Fruit fly (Drosophila melanogaster): ENCODE measurements around the gene yip7.

The yip7 gene

dm6 chr3L:5988675-5989074 is 46.3 kb upstream of the yip7 start (continued):
- TF ChIP-seq insv (GFP tag; optimal IDR thresholded peaks at IDR 0.05) (no peak), trem (tag; optimal IDR thresholded peaks at IDR 0.05) (peak; percentile 47), CG10543 (GFP tag; optimal IDR thresholded peaks at IDR 0.05) (no peak), B-H1 (GFP tag; IDR thresholded peaks at IDR 0.05) (no peak), CG3065 (GFP tag; optimal IDR thresholded peaks at IDR 0.05) (no peak), Drgx (GFP tag; IDR thresholded peaks at IDR 0.05) (peak; percentile 30; the same call in 1 of the 2 replicates), zf30C (GFP tag; optimal IDR thresholded peaks at IDR 0.05) (peak; percentile 56), HLH54F (GFP tag; optimal IDR thresholded peaks at IDR 0.05) (no peak), Oli (tag; optimal IDR thresholded peaks at IDR 0.05) (peak; percentile 35), ab (GFP tag; optimal IDR thresholded peaks at IDR 0.05) (no peak), CG11398 (GFP tag; optimal IDR thresholded peaks at IDR 0.05) (no peak), Stat92E (GFP tag; optimal IDR thresholded peaks at IDR 0.05) (peak in 1 of 3 experiments; percentile 35), gcm (GFP tag; optimal IDR thresholded peaks at IDR 0.05) (no peak), CG11247 (GFP tag; IDR thresholded peaks at IDR 0.05) (peak; percentile 46; the same call in 1 of the 2 replicates), CrebB (tag; optimal IDR thresholded peaks at IDR 0.05) (no peak), CG15011 (GFP tag; optimal IDR thresholded peaks at IDR 0.05) (peak; percentile 13), CG3407 (GFP tag; optimal IDR thresholded peaks at IDR 0.05) (peak; percentile 36), CG10209 (GFP tag; optimal IDR thresholded peaks at IDR 0.05) (peak; percentile 30), Xrp1 (GFP tag; IDR thresholded peaks at IDR 0.05) (peak; percentile 88), Deaf1 (tag; optimal IDR thresholded peaks at IDR 0.05) (no peak), Nf-YC (tag; optimal IDR thresholded peaks at IDR 0.05) (no peak), CG5245 (GFP tag; optimal IDR thresholded peaks at IDR 0.05) (peak; percentile 57), Poxn (GFP tag; IDR thresholded peaks at IDR 0.05) (no peak), al (GFP tag; IDR thresholded peaks at IDR 0.05) (no peak), ci (GFP tag; IDR thresholded peaks at IDR 0.05) (peak; percentile 82), chm (GFP tag; IDR thresholded peaks at IDR 0.05) (peak; percentile 44; the same call in 1 of the 2 replicates), CG2116 (GFP tag; optimal IDR thresholded peaks at IDR 0.05) (no peak), yki (optimal IDR thresholded peaks at IDR 0.05) (no peak), tgo (GFP tag; IDR thresholded peaks at IDR 0.05) (peak; percentile 41; the same call in 2 of the 3 replicates), CG17385 (GFP tag; optimal IDR thresholded peaks at IDR 0.05) (no peak), CG4707 (GFP tag; optimal IDR thresholded peaks at IDR 0.05) (no peak), CG15479 (GFP tag; optimal IDR thresholded peaks at IDR 0.05) (no peak), ro (GFP tag; IDR thresholded peaks at IDR 0.05) (no peak), CG15696 (tag; optimal IDR thresholded peaks at IDR 0.05) (peak; percentile 86), nerfin-2 (GFP tag; IDR thresholded peaks at IDR 0.05; ENCODE audit: partially characterized antibody) (no peak), CG4854 (GFP tag; optimal IDR thresholded peaks at IDR 0.05) (peak; percentile 35), CG12071 (GFP tag; optimal IDR thresholded peaks at IDR 0.05) (no peak), CG11456 (GFP tag; IDR thresholded peaks at IDR 0.05) (no peak), Dip2 (GFP tag; IDR thresholded peaks at IDR 0.05) (no peak), CG9817 (tag; optimal IDR thresholded peaks at IDR 0.05) (no peak), Six4 (GFP tag; optimal IDR thresholded peaks at IDR 0.05) (peak; percentile 56), oc (tag; optimal IDR thresholded peaks at IDR 0.05) (no peak), her (GFP tag; optimal IDR thresholded peaks at IDR 0.05) (no peak), CG12104 (GFP tag; optimal IDR thresholded peaks at IDR 0.05) (no peak), pita (GFP tag; optimal IDR thresholded peaks at IDR 0.05) (no peak), amos (GFP tag; IDR thresholded peaks at IDR 0.05; ENCODE audit: partially characterized antibody) (no peak), CG18619 (GFP tag; optimal IDR thresholded peaks at IDR 0.05) (no peak), ewg (GFP tag; optimal IDR thresholded peaks at IDR 0.05) (peak; percentile 11), Doc2 (GFP tag; IDR thresholded peaks at IDR 0.05) (no peak), Eip74EF (GFP tag; optimal IDR thresholded peaks at IDR 0.05) (no peak), lola (GFP tag; optimal IDR thresholded peaks at IDR 0.05) (peak in 1 of 3 experiments; percentile 59)
